Worm (Caenorhabditis elegans): ENCODE measurements around the gene nkb-2.

- no peak for TF ChIP-seq pqm-1 (tag; optimal IDR thresholded peaks at IDR 0.05)
- TF ChIP-seq aly-2 (tag; optimal IDR thresholded peaks at IDR 0.05), result no peak
- no peak for TF ChIP-seq pha-4 (tag; optimal IDR thresholded peaks at IDR 0.05)
- no peak for TF ChIP-seq egl-27 (tag; optimal IDR thresholded peaks at IDR 0.05)
- TF ChIP-seq nfya-1 (tag; optimal IDR thresholded peaks at IDR 0.05; ENCODE audit: insufficient read depth), result no peak
- TF ChIP-seq mdl-1 (tag; optimal IDR thresholded peaks at IDR 0.05), result no peak
- no peak for TF ChIP-seq nhr-25 (tag; optimal IDR thresholded peaks at IDR 0.05)
Observed at ce11 chrIV:10589072-10589471, 1.7 kb upstream of the nkb-2 start, which contains the start of gene C43F9.4.
